Worm (Caenorhabditis elegans): ENCODE measurements around the gene cpr-5.

The cpr-5 gene

ce11 chrV:1151324-1151742 is 17.5 kb upstream of the cpr-5 start:
- TF ChIP-seq unc-39 (tag; optimal IDR thresholded peaks at IDR 0.05) = peak; percentile 69
- TF ChIP-seq lin-13 (GFP tag; optimal IDR thresholded peaks at IDR 0.05) = peak; percentile 98
- TF ChIP-seq dmd-6 (GFP tag; IDR thresholded peaks at IDR 0.05) = peak; percentile 100
- TF ChIP-seq hmg-1.1 (GFP tag; IDR thresholded peaks at IDR 0.05) = peak; percentile 99
- peak; percentile 98 for TF ChIP-seq mxl-3 (GFP tag; optimal IDR thresholded peaks at IDR 0.05)
- peak; percentile 63; the same call in 1 of the 2 replicates for TF ChIP-seq F44E2.7 (GFP tag; IDR thresholded peaks at IDR 0.05)
- no peak for TF ChIP-seq F49E8.2 (tag; optimal IDR thresholded peaks at IDR 0.05; ENCODE audit: borderline replicate concordance)
- peak; percentile 77 for TF ChIP-seq dmd-8 (GFP tag; IDR thresholded peaks at IDR 0.05)
- peak; percentile 1 for TF ChIP-seq ama-1 (optimal IDR thresholded peaks at IDR 0.05)
- TF ChIP-seq nhr-111 (GFP tag; optimal IDR thresholded peaks at IDR 0.05) = no peak
- peak; percentile 93 for TF ChIP-seq lir-3 (tag; optimal IDR thresholded peaks at IDR 0.05)
- peak; percentile 90 for TF ChIP-seq arid-1 (GFP tag; conservative IDR thresholded peaks at IDR 0.05)
- TF ChIP-seq lin-38 (GFP tag; IDR thresholded peaks at IDR 0.05) = peak; percentile 91
- TF ChIP-seq ztf-11 (tag; optimal IDR thresholded peaks at IDR 0.05) = no peak
- peak; percentile 45 to 100 for TF ChIP-seq unc-62 (GFP tag; optimal IDR thresholded peaks at IDR 0.05 in 1 of 2)
- TF ChIP-seq unc-62 (tag; optimal IDR thresholded peaks at IDR 0.05) = no peak
- TF ChIP-seq nhr-11 (tag; optimal IDR thresholded peaks at IDR 0.05) = peak; percentile 99
- peak; percentile 100 for TF ChIP-seq saeg-2 (GFP tag; IDR thresholded peaks at IDR 0.05)
- no peak for TF ChIP-seq zip-11 (GFP tag; IDR thresholded peaks at IDR 0.05)
- peak; percentile 89 for TF ChIP-seq ceh-32 (tag; optimal IDR thresholded peaks at IDR 0.05; ENCODE audit: poor library complexity)
- TF ChIP-seq vab-7 (GFP tag; IDR thresholded peaks at IDR 0.05) = peak; percentile 98
- TF ChIP-seq Y105C5A.15 (GFP tag; IDR thresholded peaks at IDR 0.05) = 0 out of 2 replicates have a peak, but pooled peaks have one; percentile 8
- TF ChIP-seq dmd-9 (GFP tag; IDR thresholded peaks at IDR 0.05) = peak; percentile 98
- TF ChIP-seq nhr-77 (tag; optimal IDR thresholded peaks at IDR 0.05) = peak; percentile 97
- TF ChIP-seq nhr-6 (tag; optimal IDR thresholded peaks at IDR 0.05) = peak; percentile 90
- TF ChIP-seq zfp-2 (tag; optimal IDR thresholded peaks at IDR 0.05) = peak; percentile 86
- peak; percentile 44 for TF ChIP-seq unc-130 (GFP tag; optimal IDR thresholded peaks at IDR 0.05)
- TF ChIP-seq mes-2 (tag; optimal IDR thresholded peaks at IDR 0.05; ENCODE audit: poor library complexity, severe bottlenecking) = peak; percentile 73
- no peak for TF ChIP-seq snpc-4 (tag; optimal IDR thresholded peaks at IDR 0.05)
- TF ChIP-seq madf-9 (GFP tag; conservative IDR thresholded peaks at IDR 0.05) = peak; percentile 100
- peak; percentile 45 for TF ChIP-seq nhr-25 (tag; optimal IDR thresholded peaks at IDR 0.05; ENCODE audit: borderline replicate concordance, insufficient read depth)
- peak; percentile 99 for TF ChIP-seq tra-1 (GFP tag; IDR thresholded peaks at IDR 0.05)
- peak; percentile 99 for TF ChIP-seq zfp-3 (GFP tag; conservative IDR thresholded peaks at IDR 0.05)
- no peak for TF ChIP-seq aly-2 (tag; optimal IDR thresholded peaks at IDR 0.05)
- no peak for TF ChIP-seq F26F4.8 (GFP tag; conservative IDR thresholded peaks at IDR 0.05)
- peak; percentile 100 for TF ChIP-seq hlh-11 (tag; optimal IDR thresholded peaks at IDR 0.05)
- peak; percentile 3 for TF ChIP-seq lin-39 (tag; optimal IDR thresholded peaks at IDR 0.05)
- peak; percentile 98 for TF ChIP-seq gei-8 (GFP tag; optimal IDR thresholded peaks at IDR 0.05)
- TF ChIP-seq nhr-10 (tag; optimal IDR thresholded peaks at IDR 0.05) = peak; percentile 98
- TF ChIP-seq rbr-2 (tag; optimal IDR thresholded peaks at IDR 0.05) = peak; percentile 99
- peak; percentile 99 for TF ChIP-seq ctbp-1 (GFP tag; IDR thresholded peaks at IDR 0.05)
- TF ChIP-seq ZK337.2 (GFP tag; IDR thresholded peaks at IDR 0.05) = peak; percentile 83
- TF ChIP-seq pha-4 (GFP tag; IDR thresholded peaks at IDR 0.05) = peak; percentile 98
- no peak for TF ChIP-seq pha-4 (tag; optimal IDR thresholded peaks at IDR 0.05)
- peak; percentile 98 for TF ChIP-seq nhr-102 (tag; optimal IDR thresholded peaks at IDR 0.05)
- TF ChIP-seq duxl-1 (tag; optimal IDR thresholded peaks at IDR 0.05; ENCODE audit: poor library complexity) = peak; percentile 91
- peak; percentile 95 for TF ChIP-seq D1046.2 (GFP tag; IDR thresholded peaks at IDR 0.05)
- peak; percentile 89 for TF ChIP-seq mxl-2 (GFP tag; conservative IDR thresholded peaks at IDR 0.05)
- peak in 1 of 2 experiments; percentile 75 for TF ChIP-seq ZK546.5 (tag; optimal IDR thresholded peaks at IDR 0.05)
- TF ChIP-seq madf-5 (GFP tag; IDR thresholded peaks at IDR 0.05) = peak; percentile 39 to 77; a peak in 1 of 4 replicates
- peak; percentile 80 for TF ChIP-seq Y5F2A.4 (GFP tag; optimal IDR thresholded peaks at IDR 0.05)
